Fruit fly (Drosophila melanogaster) whole organism, wandering third instar larva: ENCODE results near the gene sif.

ENCODE experiments used
- CG32264 ChIP-seq: fragments of 200-800 bp; sonication (Bioruptor generic); optimal IDR thresholded peaks from 2 replicates; lab custom pipeline; 2016; ENCODE audit warnings: missing biosample characterization, missing genetic modification characterization
- CG9705 ChIP-seq: fragments of 200-800 bp; sonication (Bioruptor generic); optimal IDR thresholded peaks from 2 replicates; lab custom pipeline; 2018; ENCODE audit warnings: missing biosample characterization, mild to moderate bottlenecking, missing genetic modification characterization
- Hr83 ChIP-seq: fragments of 200-300 bp; sonication (Bioruptor generic); optimal IDR thresholded peaks from 2 replicates; lab custom pipeline; 2016; ENCODE audit warnings: missing biosample characterization, mild to moderate bottlenecking, missing genetic modification characterization, moderate library complexity; ENCODE audit not compliant: poor library complexity, severe bottlenecking
- Vsx2 ChIP-seq: fragments of 200-300, 225-300 bp; sonication (Bioruptor generic); optimal IDR thresholded peaks from 2 replicates; lab custom pipeline; 2018; ENCODE audit warnings: missing biosample characterization, missing genetic modification characterization; ENCODE audit not compliant: partially characterized antibody
- br ChIP-seq: fragments of 200-800 bp; sonication (Bioruptor generic); optimal IDR thresholded peaks from 2 replicates; lab custom pipeline; 2016; ENCODE audit warnings: missing biosample characterization, missing genetic modification characterization
- fru ChIP-seq: fragments of 200-800 bp; sonication (Bioruptor generic); optimal IDR thresholded peaks from 3 replicates; lab custom pipeline; 2016; ENCODE audit warnings: missing biosample characterization, mild to moderate bottlenecking, missing genetic modification characterization
- h ChIP-seq: fragments of 200-800 bp; sonication (Bioruptor generic); optimal IDR thresholded peaks from 3 replicates; lab custom pipeline; 2016; ENCODE audit warnings: missing biosample characterization, mild to moderate bottlenecking, missing genetic modification characterization
- jim ChIP-seq: fragments of 175-275, 200-325 bp; sonication (Bioruptor generic); optimal IDR thresholded peaks from 2 replicates; lab custom pipeline; 2016; ENCODE audit warnings: missing biosample characterization, mild to moderate bottlenecking, missing genetic modification characterization
- psq ChIP-seq: fragments of 200-800 bp; sonication (Bioruptor generic); optimal IDR thresholded peaks from 3 replicates; lab custom pipeline; 2017; ENCODE audit warnings: missing biosample characterization, mild to moderate bottlenecking, missing genetic modification characterization, moderate library complexity
- sage ChIP-seq: fragments of 200-800 bp; sonication (Bioruptor generic); optimal IDR thresholded peaks from 2 replicates; lab custom pipeline; 2016; ENCODE audit warnings: missing biosample characterization, mild to moderate bottlenecking, missing genetic modification characterization
- usp ChIP-seq: fragments of >200 bp; optimal IDR thresholded peaks from 2 replicates; lab custom pipeline; 2017; ENCODE audit warnings: missing biosample characterization, missing genetic modification characterization

dm6 chr3L:5665434-5665833, 7.7 kb downstream of the sif start:
- TF ChIP-seq br (GFP tag; lab: Kevin White, UChicago), result no peak
- no peak for TF ChIP-seq CG32264 (GFP tag; lab: Kevin White, UChicago)
- no peak for TF ChIP-seq psq (GFP tag; lab: Kevin White, UChicago)
- TF ChIP-seq fru, result no peak
- TF ChIP-seq usp (GFP tag; lab: Kevin White, UChicago), result no peak
- no peak for TF ChIP-seq CG9705 (GFP tag; lab: Kevin White, UChicago)
- TF ChIP-seq jim (GFP tag; lab: Kevin White, UChicago), result no peak
- no peak for TF ChIP-seq h (GFP tag; lab: Kevin White, UChicago)
- no peak for TF ChIP-seq Hr83 (GFP tag; lab: Kevin White, UChicago)
- no peak for TF ChIP-seq Vsx2 (GFP tag; lab: Kevin White, UChicago)
- no peak for TF ChIP-seq sage (GFP tag; lab: Kevin White, UChicago)
